Fruit fly (Drosophila melanogaster): ENCODE data around the gene CG6700.

Gene CG6700

DNA sequence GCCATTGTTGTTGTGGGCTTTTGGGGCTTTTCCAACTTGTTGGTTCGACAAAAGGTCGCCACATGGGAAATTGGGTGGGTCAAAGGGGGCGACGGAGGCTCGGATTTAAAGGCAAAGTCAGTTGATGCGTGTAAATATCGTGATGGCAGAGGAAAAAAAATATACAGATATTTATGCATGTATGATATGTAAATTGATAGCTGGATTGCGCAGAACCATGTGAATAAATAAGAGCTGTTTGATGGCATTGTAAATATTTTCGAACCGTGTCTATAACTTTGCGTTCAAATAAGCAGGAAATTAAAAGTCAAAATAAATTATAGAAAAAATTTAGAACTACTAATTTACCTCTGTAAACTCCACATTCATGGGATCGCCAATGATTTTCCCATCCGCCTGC, 19.8 kb downstream of the CG6700 start:
- TF ChIP-seq Lpt (GFP tag; optimal IDR thresholded peaks at IDR 0.05) (no peak), CG3032 (tag; optimal IDR thresholded peaks at IDR 0.05) (no peak), fkh (GFP tag; optimal IDR thresholded peaks at IDR 0.05) (peak; percentile 61), Blimp-1 (GFP tag; optimal IDR thresholded peaks at IDR 0.05) (no peak)

DNA sequence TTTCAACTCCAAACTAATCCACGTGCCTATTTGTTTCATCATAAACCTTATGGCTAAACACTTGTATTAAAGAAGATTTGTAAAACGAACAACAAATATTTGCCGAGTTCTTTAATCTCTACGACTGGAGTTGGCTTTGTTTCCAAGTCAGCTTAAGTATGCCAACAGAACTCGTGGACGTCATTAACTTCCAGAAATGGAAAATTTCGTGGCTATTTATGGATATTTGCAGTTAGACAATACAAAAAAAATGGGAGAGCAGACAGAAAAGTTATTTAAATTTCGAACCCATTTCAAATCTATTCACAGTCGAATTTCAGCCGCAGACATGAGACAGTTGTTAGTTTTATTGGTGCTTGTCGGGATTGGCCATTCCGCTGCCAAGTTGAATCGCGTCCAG, 22.0 kb downstream of the CG6700 start, which contains the start of gene CG17134:
CG17134 (plus strand) TSS at position 301 of the 400 bp plus-strand sequence.
- TF ChIP-seq CG1621 (tag; optimal IDR thresholded peaks at IDR 0.05) (no peak), CG10631 (GFP tag; optimal IDR thresholded peaks at IDR 0.05) (no peak), Sox14 (GFP tag; optimal IDR thresholded peaks at IDR 0.05) (no peak)

DNA sequence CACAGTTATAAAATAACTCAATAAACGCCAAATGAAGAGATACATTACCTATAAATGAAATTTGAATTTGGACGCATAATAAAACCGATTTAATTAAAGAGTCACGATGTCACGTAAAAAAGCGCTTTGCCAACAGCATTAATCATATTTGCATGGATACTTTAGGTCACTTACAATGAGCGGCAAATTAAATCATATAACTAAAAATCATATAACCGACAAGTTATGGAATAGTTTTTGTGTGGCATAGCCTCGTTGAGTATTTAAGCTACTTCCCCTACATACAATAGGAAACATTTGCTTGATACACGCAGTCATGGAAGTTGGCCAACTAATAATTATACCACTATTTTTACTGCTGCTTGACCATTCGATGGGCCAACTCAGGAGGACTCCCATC, 23.6 kb downstream of the CG6700 start, which contains the start of gene CG6508:
CG6508 (plus strand) TSS at position 301 of the 400 bp plus-strand sequence.
- no peak for TF ChIP-seq ss (GFP tag; optimal IDR thresholded peaks at IDR 0.05)
- TF ChIP-seq dsx (GFP tag; optimal IDR thresholded peaks at IDR 0.05; ENCODE audit: poor library complexity, severe bottlenecking), result no peak
- TF ChIP-seq Gug (GFP tag; IDR thresholded peaks at IDR 0.05), result no peak
- TF ChIP-seq CG1621 (tag; optimal IDR thresholded peaks at IDR 0.05), result no peak
- no peak for TF ChIP-seq CG8319 (GFP tag; optimal IDR thresholded peaks at IDR 0.05)
- no peak for TF ChIP-seq CG8632 (GFP tag; optimal IDR thresholded peaks at IDR 0.05)
- TF ChIP-seq Met (GFP tag; optimal IDR thresholded peaks at IDR 0.05), result no peak
- TF ChIP-seq fd85E (GFP tag; optimal IDR thresholded peaks at IDR 0.05), result no peak
- no peak for TF ChIP-seq cyc (GFP tag; optimal IDR thresholded peaks at IDR 0.05)
- TF ChIP-seq CG3032 (tag; optimal IDR thresholded peaks at IDR 0.05), result no peak
- no peak for TF ChIP-seq Hr38 (GFP tag; optimal IDR thresholded peaks at IDR 0.05)
- no peak for TF ChIP-seq achi (GFP tag; optimal IDR thresholded peaks at IDR 0.05)
- TF ChIP-seq esn (GFP tag; optimal IDR thresholded peaks at IDR 0.05), result no peak
- TF ChIP-seq CG32006 (GFP tag; optimal IDR thresholded peaks at IDR 0.05), result no peak
- TF ChIP-seq CG6792 (GFP tag; optimal IDR thresholded peaks at IDR 0.05), result no peak
- TF ChIP-seq Ets21C (GFP tag; optimal IDR thresholded peaks at IDR 0.05), result no peak
- no peak for TF ChIP-seq Eip93F (GFP tag; optimal IDR thresholded peaks at IDR 0.05)
- no peak for TF ChIP-seq net (GFP tag; optimal IDR thresholded peaks at IDR 0.05)
- no peak for TF ChIP-seq Ets96B (tag; optimal IDR thresholded peaks at IDR 0.05)
- TF ChIP-seq dac (GFP tag; optimal IDR thresholded peaks at IDR 0.05), result no peak

DNA sequence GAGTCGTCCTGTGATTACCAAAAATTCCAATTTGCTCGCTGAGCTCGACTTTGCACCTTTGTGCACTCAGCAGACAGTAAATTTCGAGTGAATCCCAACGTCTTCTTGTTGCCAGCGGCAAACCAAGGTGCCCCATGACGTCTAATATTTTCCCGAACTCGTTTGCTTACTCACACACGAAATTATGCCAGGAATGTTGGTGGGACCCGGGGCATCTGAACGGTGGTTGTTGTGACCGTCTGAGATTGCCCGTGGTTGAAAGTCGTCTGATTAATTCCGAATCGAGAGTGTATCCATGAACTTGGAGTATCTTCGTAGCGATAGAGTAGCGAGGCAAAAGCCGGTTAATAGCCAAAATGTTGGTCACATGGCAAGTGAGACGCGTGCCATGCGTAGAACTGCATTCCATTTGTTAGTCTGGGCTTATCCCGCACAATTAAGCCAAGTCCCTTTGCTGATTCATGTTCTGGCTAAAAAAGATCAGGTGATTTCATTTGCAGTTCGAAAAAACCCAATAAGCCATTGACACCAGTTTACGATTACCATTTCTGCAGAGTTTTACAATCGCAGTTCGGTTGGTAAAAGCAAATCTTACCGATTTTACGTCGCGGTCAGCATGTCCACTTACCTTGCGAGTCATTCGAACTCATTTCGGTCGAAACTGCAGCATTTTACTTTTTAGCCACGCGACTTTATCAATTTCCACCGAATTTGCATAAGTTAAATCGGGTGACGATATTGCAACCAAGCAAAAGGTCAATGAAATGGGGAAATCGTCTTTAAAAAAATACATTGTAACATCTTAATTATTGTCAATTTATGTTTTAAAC, 40.2 kb downstream of the CG6700 start:
- TF ChIP-seq Eip75B (GFP tag; optimal IDR thresholded peaks at IDR 0.05) (no peak), topi (GFP tag; optimal IDR thresholded peaks at IDR 0.05) (no peak), dsx (GFP tag; optimal IDR thresholded peaks at IDR 0.05; ENCODE audit: poor library complexity, severe bottlenecking) (no peak), CG31627 (GFP tag; optimal IDR thresholded peaks at IDR 0.05) (no peak), fd85E (GFP tag; optimal IDR thresholded peaks at IDR 0.05) (no peak), achi (GFP tag; optimal IDR thresholded peaks at IDR 0.05) (no peak), Gug (GFP tag; IDR thresholded peaks at IDR 0.05) (no peak), Hr4 (GFP tag; optimal IDR thresholded peaks at IDR 0.05) (no peak), svp (GFP tag) (no peak), Sox14 (GFP tag; optimal IDR thresholded peaks at IDR 0.05) (no peak), CG34406 (GFP tag; optimal IDR thresholded peaks at IDR 0.05) (no peak), fd59A (GFP tag; optimal IDR thresholded peaks at IDR 0.05) (no peak), CG8319 (GFP tag; optimal IDR thresholded peaks at IDR 0.05) (no peak), CG6276 (GFP tag; optimal IDR thresholded peaks at IDR 0.05) (no peak), CG6854 (GFP tag; optimal IDR thresholded peaks at IDR 0.05) (no peak), CG3032 (tag; optimal IDR thresholded peaks at IDR 0.05) (no peak), Ets21C (GFP tag; optimal IDR thresholded peaks at IDR 0.05) (no peak)

Data from whole organism, prepupa.